Worm (Caenorhabditis elegans) whole organism, midembryonic: ENCODE measurements around the gene Y9C2UA.1.

Experiments
- T22C8.4 ChIP-seq: fragments of 200-800 bp; sonication (Bioruptor generic); IDR thresholded peaks from 2 replicates; pipeline ENCODE4 v1.3.6; 2022; ENCODE audit warnings: missing genetic modification characterization, missing compliant biosample characterization
- cog-1 ChIP-seq: sonication (generic microtip); optimal IDR thresholded peaks from 2 replicates; lab custom pipeline; 2016; ENCODE audit warnings: missing genetic modification characterization, missing compliant biosample characterization
- flt-1 ChIP-seq: fragments of 200-800 bp; sonication (Bioruptor generic); IDR thresholded peaks from 2 replicates; pipeline ENCODE4 v1.3.6; 2022; ENCODE audit warnings: missing genetic modification characterization, missing compliant biosample characterization
- med-1 ChIP-seq: sonication (generic microtip); optimal IDR thresholded peaks from 2 replicates; lab custom pipeline; 2017; ENCODE audit warnings: missing genetic modification characterization, mild to moderate bottlenecking, missing compliant biosample characterization, antibody characterized with exemption, missing genetic modification reagents; ENCODE audit not compliant: insufficient read depth
- ref-1 ChIP-seq: fragments of 200-800 bp; sonication (Bioruptor generic); conservative IDR thresholded peaks from 2 replicates; pipeline ENCODE4 v1.3.6; 2022; ENCODE audit warnings: missing genetic modification reagents, missing genetic modification characterization, missing compliant biosample characterization
- tab-1 ChIP-seq: fragments of 200-800 bp; sonication (Bioruptor generic); IDR thresholded peaks from 2 replicates; pipeline ENCODE4 v1.3.6; 2022; ENCODE audit warnings: missing genetic modification characterization, missing compliant biosample characterization
- ztf-29 ChIP-seq: fragments of 200-800 bp; sonication (Bioruptor generic); IDR thresholded peaks from 2 replicates; pipeline ENCODE4 v1.3.6; 2022; ENCODE audit warnings: missing genetic modification reagents, missing genetic modification characterization, missing compliant biosample characterization

- TF ChIP-seq T22C8.4 (GFP tag; lab: Robert Waterston, UW) = no peak
- TF ChIP-seq cog-1 = no peak
- no peak for TF ChIP-seq flt-1 (GFP tag; lab: Robert Waterston, UW)
- no peak for TF ChIP-seq tab-1 (GFP tag; lab: Robert Waterston, UW)
- TF ChIP-seq ref-1 = no peak
- no peak for TF ChIP-seq med-1 (GFP tag; lab: Kevin White, UChicago)
- TF ChIP-seq ztf-29 (GFP tag; lab: Robert Waterston, UW) = no peak
These were observed 20.9 kb downstream of the Y9C2UA.1 start for ce11 chrII:9160197-9160806.
